Worm (Caenorhabditis elegans) whole organism, L1 larva: Measurements from ENCODE around the gene Y62E10A.13.
"Not testable (repeated sequence)": the region's sequence is repeated elsewhere in the genome, so short reads cannot be mapped to it uniquely, and the experiment has no call there.

Experiments
- aly-2 ChIP-seq: fragments of 150-350 bp; optimal IDR thresholded peaks from 2 replicates; lab custom pipeline; 2014; ENCODE audit warnings: missing biosample characterization, missing genetic modification characterization
- ceh-8 ChIP-seq: fragments of 200-800 bp; sonication (Bioruptor generic); optimal IDR thresholded peaks from 2 replicates; lab custom pipeline; 2018; ENCODE audit warnings: mild to moderate bottlenecking, missing genetic modification characterization, moderate library complexity, missing compliant biosample characterization
- fkh-10 ChIP-seq: sonication (generic microtip); optimal IDR thresholded peaks from 2 replicates; lab custom pipeline; 2017; ENCODE audit warnings: missing biosample characterization, missing genetic modification reagents, missing genetic modification characterization
- lir-3 ChIP-seq: sonication (generic microtip); optimal IDR thresholded peaks from 2 replicates; lab custom pipeline; 2016; ENCODE audit warnings: mild to moderate bottlenecking, missing genetic modification characterization, moderate library complexity, missing compliant biosample characterization; ENCODE audit not compliant: poor library complexity
- nhr-90 ChIP-seq: sonication (generic microtip); optimal IDR thresholded peaks from 2 replicates; lab custom pipeline; 2016; ENCODE audit warnings: mild to moderate bottlenecking, missing genetic modification characterization, missing compliant biosample characterization; ENCODE audit not compliant: poor library complexity
- pag-3 ChIP-seq: sonication (generic microtip); optimal IDR thresholded peaks from 2 replicates; lab custom pipeline; 2017; ENCODE audit warnings: missing genetic modification characterization, mild to moderate bottlenecking, missing compliant biosample characterization, antibody characterized with exemption, borderline replicate concordance; ENCODE audit not compliant: insufficient read depth
- unc-86 ChIP-seq: sonication (generic microtip); optimal IDR thresholded peaks from 2 replicates; lab custom pipeline; 2016; ENCODE audit warnings: missing genetic modification characterization, missing compliant biosample characterization

- not testable (repeated sequence) for TF ChIP-seq nhr-90; pag-3 (tag; lab: Kevin White, UChicago); fkh-10; lir-3 (tag; lab: Kevin White, UChicago); aly-2 (tag; lab: Kevin White, UChicago); unc-86 (tag; lab: Kevin White, UChicago); ceh-8 (GFP tag; lab: Kevin White, UChicago)
Observed at ce11 chrIV:13433904-13434303, 35.1 kb upstream of the Y62E10A.13 start, which contains the start of gene K09B11.5.
